Worm (Caenorhabditis elegans) whole organism, L1 larva: ENCODE measurements around the gene R09A8.5.

ENCODE experiments used
- nhr-85 ChIP-seq: sonication (generic microtip); peaks from one replicate; lab custom pipeline; 2016; ENCODE audit warnings: missing genetic modification characterization, inconsistent platforms, missing compliant biosample characterization
- nhr-90 ChIP-seq: sonication (generic microtip); optimal IDR thresholded peaks from 2 replicates; lab custom pipeline; 2016; ENCODE audit warnings: mild to moderate bottlenecking, missing genetic modification characterization, missing compliant biosample characterization; ENCODE audit not compliant: poor library complexity
- ztf-4 ChIP-seq: fragments of 150-350 bp; optimal IDR thresholded peaks from 2 replicates; lab custom pipeline; 2014; ENCODE audit warnings: missing biosample characterization, missing genetic modification characterization

ce11 chrX:12637978-12638377 lies 2.4 kb downstream of the R09A8.5 start:
- TF ChIP-seq nhr-85 (no peak), ztf-4 (no peak), nhr-90 (no peak)
